Fruit fly (Drosophila melanogaster) S2 (cell line): ENCODE data around the gene CIA30.

Experiments used
- CG8478 ChIP-seq: fragments of >200 bp; optimal IDR thresholded peaks from 2 replicates; lab custom pipeline; 2018
- CTCF ChIP-seq, 2 experiments: fragments of >200 bp; optimal IDR thresholded peaks; 2 replicates each; lab custom pipeline; 2018

The CIA30 gene

dm6 chr3R:29736678-29737093 lies at the start of gene CIA30, which contains the start of gene CG7601:
TSS of gene CIA30 (plus strand) at chr3R:29736965.
TSS of gene CG7601 (minus strand) at chr3R:29736745.
- TF ChIP-seq CG8478 (lab: Kevin White, UChicago) (no peak), CTCF (optimal IDR thresholded peaks at IDR 0.05; lab: Kevin White, UChicago) (no peak)

- TF ChIP-seq CG8478 (lab: Kevin White, UChicago) (no peak), CTCF (optimal IDR thresholded peaks at IDR 0.05; lab: Kevin White, UChicago) (no peak)
These were observed 47.6 kb upstream of the CIA30 start, which contains the start of gene Obp99c for dm6 chr3R:29689211-29689610. TSS of gene Obp99c (minus strand) at chr3R:29689311.

- TF ChIP-seq CTCF (optimal IDR thresholded peaks at IDR 0.05; lab: Kevin White, UChicago) (no peak), CG8478 (lab: Kevin White, UChicago) (no peak)
These were observed 46.8 kb upstream of the CIA30 start for dm6 chr3R:29689833-29690538.

- TF ChIP-seq CG8478 (lab: Kevin White, UChicago) (no peak), CTCF (optimal IDR thresholded peaks at IDR 0.05; lab: Kevin White, UChicago) (no peak)
These were observed 46.3 kb upstream of the CIA30 start for dm6 chr3R:29690539-29690852.

- TF ChIP-seq CG8478 (lab: Kevin White, UChicago) (no peak), CTCF (optimal IDR thresholded peaks at IDR 0.05; lab: Kevin White, UChicago) (no peak)
These were observed 45.7 kb upstream of the CIA30 start for dm6 chr3R:29690960-29691527.

- TF ChIP-seq CTCF (optimal IDR thresholded peaks at IDR 0.05; lab: Kevin White, UChicago) (no peak), CG8478 (lab: Kevin White, UChicago) (no peak)
These were observed 44.6 kb upstream of the CIA30 start, which contains the start of gene dmrt99B for dm6 chr3R:29692009-29692641. TSS of gene dmrt99B (plus strand) at chr3R:29692591.

- TF ChIP-seq CG8478 (lab: Kevin White, UChicago) (no peak), CTCF (optimal IDR thresholded peaks at IDR 0.05; lab: Kevin White, UChicago) (no peak)
These were observed 41.0 kb upstream of the CIA30 start for dm6 chr3R:29695744-29696143.

- TF ChIP-seq CTCF (optimal IDR thresholded peaks at IDR 0.05; lab: Kevin White, UChicago) = no peak
- no peak for TF ChIP-seq CG8478 (lab: Kevin White, UChicago)
These were observed 40.4 kb upstream of the CIA30 start for dm6 chr3R:29696359-29696758.

dm6 chr3R:29697841-29698240 lies 38.9 kb upstream of the CIA30 start:
- TF ChIP-seq CG8478 (lab: Kevin White, UChicago) = no peak
- TF ChIP-seq CTCF (optimal IDR thresholded peaks at IDR 0.05; lab: Kevin White, UChicago) = no peak

dm6 chr3R:29699220-29699619 lies 37.5 kb upstream of the CIA30 start:
- no peak for TF ChIP-seq CG8478 (lab: Kevin White, UChicago)
- no peak for TF ChIP-seq CTCF (optimal IDR thresholded peaks at IDR 0.05; lab: Kevin White, UChicago)

- TF ChIP-seq CTCF (optimal IDR thresholded peaks at IDR 0.05; lab: Kevin White, UChicago) = no peak
- no peak for TF ChIP-seq CG8478 (lab: Kevin White, UChicago)
These were observed 35.0 kb upstream of the CIA30 start for dm6 chr3R:29701739-29702138.

dm6 chr3R:29704557-29704956 lies 32.2 kb upstream of the CIA30 start:
- TF ChIP-seq CTCF (optimal IDR thresholded peaks at IDR 0.05; lab: Kevin White, UChicago) = no peak
- no peak for TF ChIP-seq CG8478 (lab: Kevin White, UChicago)

dm6 chr3R:29705789-29706303 lies 30.9 kb upstream of the CIA30 start:
- TF ChIP-seq CG8478 (lab: Kevin White, UChicago) (no peak), CTCF (optimal IDR thresholded peaks at IDR 0.05; lab: Kevin White, UChicago) (no peak)

- TF ChIP-seq CTCF (optimal IDR thresholded peaks at IDR 0.05; lab: Kevin White, UChicago) (no peak), CG8478 (lab: Kevin White, UChicago) (no peak)
These were observed 29.5 kb upstream of the CIA30 start for dm6 chr3R:29707258-29707657.

- TF ChIP-seq CTCF (optimal IDR thresholded peaks at IDR 0.05; lab: Kevin White, UChicago) (no peak), CG8478 (lab: Kevin White, UChicago) (no peak)
These were observed 28.4 kb upstream of the CIA30 start for dm6 chr3R:29708322-29708721.
